Fruit fly (Drosophila melanogaster) whole organism, wandering third instar larva: Measurements from ENCODE around the gene unc-4.

Source experiments
- Abd-B ChIP-seq: fragments of >200 bp; optimal IDR thresholded peaks from 2 replicates; lab custom pipeline; 2017; ENCODE audit warnings: missing biosample characterization, missing genetic modification characterization
- CG9705 ChIP-seq: fragments of 200-800 bp; sonication (Bioruptor generic); optimal IDR thresholded peaks from 2 replicates; lab custom pipeline; 2018; ENCODE audit warnings: missing biosample characterization, mild to moderate bottlenecking, missing genetic modification characterization
- CrebA ChIP-seq: fragments of 200-800 bp; sonication (Bioruptor generic); optimal IDR thresholded peaks from 2 replicates; lab custom pipeline; 2016; ENCODE audit warnings: missing biosample characterization, mild to moderate bottlenecking, missing genetic modification characterization, borderline replicate concordance
- Dfd ChIP-seq: fragments of >200 bp; optimal IDR thresholded peaks from 2 replicates; lab custom pipeline; 2017; ENCODE audit warnings: missing biosample characterization, missing genetic modification characterization
- Dif ChIP-seq: fragments of 200-275, 200-300 bp; sonication (Bioruptor generic); optimal IDR thresholded peaks from 2 replicates; lab custom pipeline; 2018; ENCODE audit warnings: missing biosample characterization, missing genetic modification characterization; ENCODE audit not compliant: partially characterized antibody
- GATAd ChIP-seq: sonication (Bioruptor generic); optimal IDR thresholded peaks from 2 replicates; lab custom pipeline; 2016; ENCODE audit warnings: missing biosample characterization, missing genetic modification characterization
- HLH106 ChIP-seq: fragments of 200-800 bp; optimal IDR thresholded peaks from 3 replicates; lab custom pipeline; 2019; ENCODE audit warnings: missing biosample characterization, mild to moderate bottlenecking, missing genetic modification characterization, moderate library complexity
- Hnf4 ChIP-seq: fragments of 200-800 bp; sonication (Bioruptor generic); optimal IDR thresholded peaks from 2 replicates; lab custom pipeline; 2016; ENCODE audit warnings: missing biosample characterization, mild to moderate bottlenecking, missing genetic modification characterization
- Hr78 ChIP-seq: fragments of >200 bp; optimal IDR thresholded peaks from 2 replicates; lab custom pipeline; 2017; ENCODE audit warnings: missing biosample characterization, missing genetic modification characterization
- Jra ChIP-seq: sonication (Bioruptor generic); optimal IDR thresholded peaks from 2 replicates; lab custom pipeline; 2016; ENCODE audit warnings: missing biosample characterization, missing genetic modification characterization
- Myc ChIP-seq: fragments of >200 bp; optimal IDR thresholded peaks from 2 replicates; lab custom pipeline; 2017
- OdsH ChIP-seq: fragments of 200-800 bp; sonication (Bioruptor generic); optimal IDR thresholded peaks from 2 replicates; lab custom pipeline; 2016; ENCODE audit warnings: missing biosample characterization, mild to moderate bottlenecking, missing genetic modification characterization
- Rel ChIP-seq, 2 experiments: fragments of 200-800 bp; sonication (Bioruptor generic) in 1 of 2; optimal IDR thresholded peaks; 2 replicates in 1 of 2; 3 replicates in 1 of 2; lab custom pipeline; 2016 to 2019; ENCODE audit warnings: mild to moderate bottlenecking in 2 of 2, missing biosample characterization in 2 of 2, missing genetic modification characterization in 2 of 2, moderate library complexity in 1 of 2
- Sp1 ChIP-seq: fragments of 200-800 bp; sonication (Bioruptor generic); optimal IDR thresholded peaks from 3 replicates; lab custom pipeline; 2019; ENCODE audit warnings: missing biosample characterization, mild to moderate bottlenecking, missing genetic modification characterization, moderate library complexity
- Vsx2 ChIP-seq: fragments of 200-300, 225-300 bp; sonication (Bioruptor generic); optimal IDR thresholded peaks from 2 replicates; lab custom pipeline; 2018; ENCODE audit warnings: missing biosample characterization, missing genetic modification characterization; ENCODE audit not compliant: partially characterized antibody
- brk ChIP-seq: fragments of 200-800 bp; sonication (Bioruptor generic); optimal IDR thresholded peaks from 2 replicates; lab custom pipeline; 2016; ENCODE audit warnings: missing biosample characterization, mild to moderate bottlenecking, missing genetic modification characterization
- dl ChIP-seq, 2 experiments: fragments of 175-275, 200-275 bp in 1 of 2; fragments of 200-275 bp in 1 of 2; sonication (Bioruptor generic); optimal IDR thresholded peaks; lab custom pipeline; 2018; ENCODE audit warnings: mild to moderate bottlenecking in 2 of 2, missing biosample characterization in 2 of 2, missing genetic modification characterization in 2 of 2, moderate library complexity in 2 of 2; ENCODE audit not compliant: partially characterized antibody in 2 of 2, insufficient read depth in 1 of 2
- dmrt93B ChIP-seq: fragments of 200-800 bp; sonication (Bioruptor generic); optimal IDR thresholded peaks from 2 replicates; lab custom pipeline; 2018; ENCODE audit warnings: missing biosample characterization, mild to moderate bottlenecking, missing genetic modification characterization
- dsf ChIP-seq: sonication (Bioruptor generic); optimal IDR thresholded peaks from 2 replicates; lab custom pipeline; 2016; ENCODE audit warnings: missing biosample characterization, missing genetic modification characterization, borderline replicate concordance
- ey ChIP-seq: fragments of 200-800 bp; sonication (Bioruptor generic); optimal IDR thresholded peaks from 2 replicates; lab custom pipeline; 2016; ENCODE audit warnings: missing biosample characterization, missing genetic modification characterization
- foxo ChIP-seq, 2 experiments: fragments of 200-800 bp; sonication (Bioruptor generic); optimal IDR thresholded peaks; 2 replicates in 1 of 2; 3 replicates in 1 of 2; lab custom pipeline; 2016 to 2017; ENCODE audit warnings: missing biosample characterization in 2 of 2, missing genetic modification characterization in 2 of 2
- fru ChIP-seq: fragments of 200-800 bp; sonication (Bioruptor generic); optimal IDR thresholded peaks from 3 replicates; lab custom pipeline; 2016; ENCODE audit warnings: missing biosample characterization, mild to moderate bottlenecking, missing genetic modification characterization
- h ChIP-seq: fragments of 200-800 bp; sonication (Bioruptor generic); optimal IDR thresholded peaks from 3 replicates; lab custom pipeline; 2016; ENCODE audit warnings: missing biosample characterization, mild to moderate bottlenecking, missing genetic modification characterization
- jim ChIP-seq: fragments of 175-275, 200-325 bp; sonication (Bioruptor generic); optimal IDR thresholded peaks from 2 replicates; lab custom pipeline; 2016; ENCODE audit warnings: missing biosample characterization, mild to moderate bottlenecking, missing genetic modification characterization
- lola ChIP-seq: fragments of >200 bp; optimal IDR thresholded peaks from 2 replicates; lab custom pipeline; 2017; ENCODE audit warnings: missing biosample characterization, missing genetic modification characterization
- pan ChIP-seq: fragments of >200 bp; optimal IDR thresholded peaks from 2 replicates; lab custom pipeline; 2017
- psq ChIP-seq: fragments of 200-800 bp; sonication (Bioruptor generic); optimal IDR thresholded peaks from 3 replicates; lab custom pipeline; 2017; ENCODE audit warnings: missing biosample characterization, mild to moderate bottlenecking, missing genetic modification characterization, moderate library complexity
- rgr ChIP-seq: fragments of 200-800 bp; sonication (Bioruptor generic); optimal IDR thresholded peaks from 3 replicates; lab custom pipeline; 2016; ENCODE audit warnings: missing biosample characterization, mild to moderate bottlenecking, missing genetic modification characterization
- sv ChIP-seq: fragments of 200-800 bp; sonication (Bioruptor generic); optimal IDR thresholded peaks from 3 replicates; lab custom pipeline; 2016; ENCODE audit warnings: missing biosample characterization, missing genetic modification characterization
- tai ChIP-seq: sonication (Bioruptor generic); optimal IDR thresholded peaks from 2 replicates; lab custom pipeline; 2016; ENCODE audit warnings: missing biosample characterization, missing genetic modification characterization
- usp ChIP-seq: fragments of >200 bp; optimal IDR thresholded peaks from 2 replicates; lab custom pipeline; 2017; ENCODE audit warnings: missing biosample characterization, missing genetic modification characterization
- woc ChIP-seq: sonication (Bioruptor generic); optimal IDR thresholded peaks from 2 replicates; lab custom pipeline; 2016; ENCODE audit warnings: missing biosample characterization, mild to moderate bottlenecking, missing genetic modification characterization

Gene unc-4

DNA sequence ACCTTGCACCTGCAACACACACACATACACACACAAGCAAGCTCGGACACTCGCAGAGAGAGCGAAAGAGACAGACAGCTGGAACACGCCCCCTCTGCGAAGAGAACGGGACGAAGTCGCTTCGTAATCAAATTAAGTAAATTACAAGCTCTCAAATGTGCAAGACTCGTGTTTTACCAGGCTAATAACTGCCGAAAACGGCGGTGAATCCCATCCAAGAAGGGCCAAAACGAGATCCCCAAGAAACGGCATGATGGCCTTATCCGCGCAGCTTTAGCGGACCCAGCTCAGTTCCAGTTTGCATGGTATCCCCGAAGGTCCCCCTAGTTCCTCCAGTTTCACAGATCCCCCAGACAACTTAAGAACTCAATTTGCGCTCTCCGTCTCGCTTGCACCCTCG lies 35.7 kb downstream of the unc-4 start:
- TF ChIP-seq Rel (GFP tag; optimal IDR thresholded peaks at IDR 0.05; lab: Kevin White, UChicago) (no peak), Rel (tag; optimal IDR thresholded peaks at IDR 0.05; lab: Kevin White, UChicago) (peak; percentile 79), woc (no peak), Vsx2 (GFP tag; lab: Kevin White, UChicago) (peak; percentile 63), psq (GFP tag; lab: Kevin White, UChicago) (peak; percentile 6), dmrt93B (GFP tag; lab: Kevin White, UChicago) (no peak), Dfd (GFP tag; lab: Kevin White, UChicago) (no peak)

DNA sequence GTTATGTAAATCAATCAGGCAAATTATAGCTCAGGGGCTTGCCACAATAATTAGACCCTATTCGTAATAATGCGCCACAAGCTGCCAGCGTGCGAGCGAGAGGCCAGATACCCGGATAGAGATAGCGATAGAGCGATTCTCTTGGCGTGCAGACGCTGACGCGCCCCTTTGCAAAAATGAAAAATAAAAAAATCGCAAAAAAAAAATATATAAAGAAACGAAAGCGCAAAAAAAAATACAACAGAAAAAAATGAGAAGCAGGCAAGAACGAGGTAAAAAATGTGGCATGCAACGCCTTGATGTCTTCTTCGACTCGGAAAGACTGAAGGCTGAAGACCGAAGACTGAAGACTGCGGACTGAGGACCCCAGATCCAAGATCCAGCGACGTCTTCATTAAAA lies 38.0 kb downstream of the unc-4 start:
- TF ChIP-seq psq (GFP tag; lab: Kevin White, UChicago) (no peak), fru (no peak), Vsx2 (GFP tag; lab: Kevin White, UChicago) (peak; percentile 25), CG9705 (GFP tag; lab: Kevin White, UChicago) (no peak), Rel (GFP tag; optimal IDR thresholded peaks at IDR 0.05; lab: Kevin White, UChicago) (no peak), Rel (tag; optimal IDR thresholded peaks at IDR 0.05; lab: Kevin White, UChicago) (no peak), sv (GFP tag; lab: Kevin White, UChicago) (no peak), OdsH (no peak)

DNA sequence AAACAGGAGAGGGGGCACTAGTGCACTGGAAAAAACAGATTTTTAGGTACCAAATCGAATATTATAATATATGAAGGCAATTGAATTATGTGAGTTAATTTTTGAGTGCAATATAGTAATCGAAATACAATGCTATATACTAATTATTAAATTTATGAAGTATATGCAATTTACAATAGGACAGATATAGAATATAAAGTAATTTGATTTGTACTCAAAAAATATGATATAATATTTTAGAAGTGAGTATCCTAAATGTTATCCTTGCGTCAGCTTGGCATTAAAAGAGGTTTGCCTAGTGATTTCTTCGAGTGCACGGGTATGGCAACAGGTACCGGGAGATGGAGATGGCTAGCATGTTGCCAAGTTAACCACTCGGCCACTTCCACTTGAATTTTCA lies 38.6 kb downstream of the unc-4 start:
- TF ChIP-seq Sp1 (GFP tag; lab: Kevin White, UChicago) = peak; percentile 68
- no peak for TF ChIP-seq GATAd (GFP tag; lab: Kevin White, UChicago)
- TF ChIP-seq OdsH = peak; percentile 87
- no peak for TF ChIP-seq Hr78 (GFP tag; lab: Kevin White, UChicago)
- peak; percentile 49 for TF ChIP-seq fru
- no peak for TF ChIP-seq Jra (GFP tag; lab: Kevin White, UChicago)
- peak; percentile 61 for TF ChIP-seq HLH106 (tag; lab: Kevin White, UChicago)
- no peak for TF ChIP-seq dl (GFP tag; optimal IDR thresholded peaks at IDR 0.05; lab: Kevin White, UChicago; ENCODE audit: insufficient read depth in 1 of 2, partially characterized antibody in 2 of 2)
- TF ChIP-seq rgr (GFP tag; lab: Kevin White, UChicago) = peak; percentile 37
- TF ChIP-seq Dif = no peak
- TF ChIP-seq Abd-B (GFP tag; lab: Kevin White, UChicago) = no peak
- no peak for TF ChIP-seq sv (GFP tag; lab: Kevin White, UChicago)
- TF ChIP-seq dsf = no peak
- no peak for TF ChIP-seq brk (GFP tag; lab: Kevin White, UChicago)
- TF ChIP-seq foxo (GFP tag; optimal IDR thresholded peaks at IDR 0.05; lab: Kevin White, UChicago) = peak in 1 of 2 experiments; percentile 66
- TF ChIP-seq ey = peak; percentile 19
- TF ChIP-seq pan (lab: Kevin White, UChicago) = no peak
- TF ChIP-seq h (GFP tag; lab: Kevin White, UChicago) = peak; percentile 46
- TF ChIP-seq usp = no peak
- TF ChIP-seq CrebA (GFP tag; lab: Kevin White, UChicago) = no peak
- peak; percentile 12 for TF ChIP-seq CG9705 (GFP tag; lab: Kevin White, UChicago)
- peak; percentile 32 for TF ChIP-seq dmrt93B (GFP tag; lab: Kevin White, UChicago)
- no peak for TF ChIP-seq Vsx2 (GFP tag; lab: Kevin White, UChicago)
- TF ChIP-seq Myc (lab: Kevin White, UChicago) = no peak
- peak; percentile 28 for TF ChIP-seq psq (GFP tag; lab: Kevin White, UChicago)
- no peak for TF ChIP-seq Dfd (GFP tag; lab: Kevin White, UChicago)
- TF ChIP-seq jim (GFP tag; lab: Kevin White, UChicago) = no peak
- no peak for TF ChIP-seq Hnf4 (GFP tag; lab: Kevin White, UChicago)
- TF ChIP-seq lola (GFP tag; lab: Kevin White, UChicago) = no peak

DNA sequence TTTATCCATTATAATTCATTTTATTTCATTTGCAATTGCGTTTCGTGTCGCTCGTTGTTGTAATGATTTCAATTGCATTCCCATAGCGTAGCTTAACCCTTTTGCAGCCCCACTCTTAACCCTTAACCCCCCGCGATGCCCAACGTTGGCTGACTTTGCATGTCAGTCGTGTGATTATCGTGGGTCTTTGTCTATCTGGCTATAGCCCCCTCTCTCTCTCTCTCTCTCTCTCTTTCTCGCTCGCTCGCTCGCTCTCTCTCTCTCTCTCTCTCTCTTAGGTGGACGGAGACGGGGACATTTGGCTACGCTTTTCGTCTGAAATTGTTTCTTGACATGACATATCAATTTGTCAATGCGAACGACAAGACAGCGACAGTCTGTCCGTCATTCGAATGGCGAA lies 43.8 kb downstream of the unc-4 start:
- TF ChIP-seq tai (GFP tag; lab: Kevin White, UChicago) = no peak
- no peak for TF ChIP-seq psq (GFP tag; lab: Kevin White, UChicago)
- no peak for TF ChIP-seq h (GFP tag; lab: Kevin White, UChicago)
- no peak for TF ChIP-seq Dfd (GFP tag; lab: Kevin White, UChicago)
- no peak for TF ChIP-seq Jra (GFP tag; lab: Kevin White, UChicago)
